Worm (Caenorhabditis elegans) whole organism, L1 larva: ENCODE measurements around the gene cogc-6.

Source experiments
- C34B4.2 ChIP-seq: sonication (generic microtip); optimal IDR thresholded peaks from 2 replicates; lab custom pipeline; 2017; ENCODE audit warnings: mild to moderate bottlenecking, missing genetic modification characterization, missing compliant biosample characterization
- blmp-1 ChIP-seq: fragments of 150-350 bp; optimal IDR thresholded peaks from 2 replicates; lab custom pipeline; 2014; ENCODE audit warnings: missing biosample characterization, missing genetic modification characterization
- ceh-82 ChIP-seq, 3 experiments: fragments of 150-350 bp in 1 of 3; sonication (generic microtip) in 2 of 3; optimal IDR thresholded peaks; 2 replicates each; lab custom pipeline; 2014 to 2017; ENCODE audit warnings: missing biosample characterization in 3 of 3, missing genetic modification characterization in 3 of 3
- ceh-88 ChIP-seq: fragments of 200-800 bp; sonication (Bioruptor generic); IDR thresholded peaks from 2 replicates; pipeline ENCODE4 v1.3.6; 2022; ENCODE audit warnings: missing genetic modification characterization, missing compliant biosample characterization
- ceh-90 ChIP-seq: sonication (generic microtip); optimal IDR thresholded peaks from 2 replicates; lab custom pipeline; 2016; ENCODE audit warnings: missing genetic modification characterization, missing compliant biosample characterization
- ces-1 ChIP-seq: fragments of 150-350 bp; optimal IDR thresholded peaks from 2 replicates; lab custom pipeline; 2014; ENCODE audit warnings: missing biosample characterization, missing genetic modification reagents, missing genetic modification characterization
- elt-3 ChIP-seq, 6 experiments: fragments of 150-350 bp in 1 of 6; sonication (generic microtip); optimal IDR thresholded peaks; 2 replicates each; lab custom pipeline; 2017 to 2018; ENCODE audit warnings: missing biosample characterization in 6 of 6, missing genetic modification characterization in 6 of 6, inconsistent platforms in 1 of 6
- ets-5 ChIP-seq: fragments of 200-800 bp; sonication (Bioruptor generic); IDR thresholded peaks from 2 replicates; pipeline ENCODE4 v1.3.6; 2022; ENCODE audit warnings: missing genetic modification characterization, missing compliant biosample characterization
- fkh-10 ChIP-seq: sonication (generic microtip); optimal IDR thresholded peaks from 2 replicates; lab custom pipeline; 2017; ENCODE audit warnings: missing biosample characterization, missing genetic modification reagents, missing genetic modification characterization
- fkh-4 ChIP-seq: sonication (generic microtip); optimal IDR thresholded peaks from 2 replicates; lab custom pipeline; 2016; ENCODE audit warnings: missing compliant biosample characterization, missing genetic modification characterization, borderline replicate concordance
- fkh-8 ChIP-seq: sonication (generic microtip); optimal IDR thresholded peaks from 2 replicates; lab custom pipeline; 2016; ENCODE audit warnings: mild to moderate bottlenecking, missing genetic modification characterization, missing compliant biosample characterization
- grh-1 ChIP-seq: fragments of 200-800 bp; sonication (Bioruptor generic); IDR thresholded peaks from 2 replicates; pipeline ENCODE4 v1.3.6; 2022; ENCODE audit warnings: missing genetic modification reagents, missing genetic modification characterization, missing compliant biosample characterization
- hlh-4 ChIP-seq: sonication (generic microtip); optimal IDR thresholded peaks from 2 replicates; lab custom pipeline; 2016; ENCODE audit warnings: mild to moderate bottlenecking, missing genetic modification characterization, missing compliant biosample characterization
- isw-1 ChIP-seq: fragments of 200-800 bp; sonication (Bioruptor generic); IDR thresholded peaks from 2 replicates; pipeline ENCODE4 v1.3.6; 2022; ENCODE audit warnings: missing genetic modification characterization, missing compliant biosample characterization
- lin-13 ChIP-seq: fragments of 150-350 bp; optimal IDR thresholded peaks from 2 replicates; lab custom pipeline; 2014; ENCODE audit warnings: missing biosample characterization, missing genetic modification reagents, missing genetic modification characterization
- lin-14 ChIP-seq: fragments of 200-800 bp; sonication (Bioruptor generic); optimal IDR thresholded peaks from 2 replicates; lab custom pipeline; 2018; ENCODE audit warnings: mild to moderate bottlenecking, missing genetic modification characterization, moderate library complexity, missing compliant biosample characterization
- lin-39 ChIP-seq: fragments of 150-350 bp; optimal IDR thresholded peaks from 2 replicates; lab custom pipeline; 2014; ENCODE audit warnings: missing biosample characterization, missing genetic modification reagents, missing genetic modification characterization
- mab-9 ChIP-seq: fragments of 200-800 bp; sonication (Bioruptor generic); IDR thresholded peaks from 2 replicates; pipeline ENCODE4 v1.3.6; 2022; ENCODE audit warnings: missing genetic modification reagents, missing genetic modification characterization, missing compliant biosample characterization
- mdl-1 ChIP-seq, 2 experiments: fragments of 150-350 bp; optimal IDR thresholded peaks; 2 replicates each; lab custom pipeline; 2014 to 2017; ENCODE audit warnings: missing biosample characterization in 2 of 2, missing genetic modification characterization in 2 of 2, inconsistent platforms in 1 of 2
- nhr-12 ChIP-seq: sonication (generic microtip); optimal IDR thresholded peaks from 2 replicates; lab custom pipeline; 2017; ENCODE audit warnings: missing biosample characterization, missing genetic modification characterization
- nhr-20 ChIP-seq: sonication (generic microtip); optimal IDR thresholded peaks from 2 replicates; lab custom pipeline; 2016; ENCODE audit warnings: mild to moderate bottlenecking, missing genetic modification characterization, missing compliant biosample characterization
- nhr-237 ChIP-seq: fragments of 150-350 bp; optimal IDR thresholded peaks from 2 replicates; lab custom pipeline; 2014; ENCODE audit warnings: missing biosample characterization, missing genetic modification characterization
- nhr-71 ChIP-seq: sonication (generic microtip); optimal IDR thresholded peaks from 2 replicates; lab custom pipeline; 2016; ENCODE audit warnings: mild to moderate bottlenecking, missing genetic modification characterization, moderate library complexity, missing compliant biosample characterization
- nhr-77 ChIP-seq: fragments of 150-350 bp; optimal IDR thresholded peaks from 2 replicates; lab custom pipeline; 2014; ENCODE audit warnings: missing biosample characterization, missing genetic modification characterization
- nhr-84 ChIP-seq: sonication (generic microtip); optimal IDR thresholded peaks from 2 replicates; lab custom pipeline; 2017; ENCODE audit warnings: missing biosample characterization, missing genetic modification characterization
- nhr-85 ChIP-seq: sonication (generic microtip); peaks from one replicate; lab custom pipeline; 2016; ENCODE audit warnings: missing genetic modification characterization, inconsistent platforms, missing compliant biosample characterization
- nhr-90 ChIP-seq: sonication (generic microtip); optimal IDR thresholded peaks from 2 replicates; lab custom pipeline; 2016; ENCODE audit warnings: mild to moderate bottlenecking, missing genetic modification characterization, missing compliant biosample characterization; ENCODE audit not compliant: poor library complexity
- pax-3 ChIP-seq: fragments of 200-800 bp; sonication (Bioruptor generic); optimal IDR thresholded peaks from 2 replicates; lab custom pipeline; 2018; ENCODE audit warnings: mild to moderate bottlenecking, missing genetic modification characterization, moderate library complexity, missing compliant biosample characterization
- pqm-1 ChIP-seq: sonication (generic microtip); optimal IDR thresholded peaks from 3 replicates; lab custom pipeline; 2017; ENCODE audit warnings: missing biosample characterization, missing genetic modification characterization
- skn-1 ChIP-seq: fragments of 150-350 bp; optimal IDR thresholded peaks from 2 replicates; lab custom pipeline; 2014; ENCODE audit warnings: missing biosample characterization, missing genetic modification characterization
- snpc-4 ChIP-seq: fragments of 150-350 bp; optimal IDR thresholded peaks from 2 replicates; lab custom pipeline; 2014; ENCODE audit warnings: missing biosample characterization, missing genetic modification characterization
- snu-23 ChIP-seq: sonication (generic microtip); optimal IDR thresholded peaks from 2 replicates; lab custom pipeline; 2016; ENCODE audit warnings: missing genetic modification characterization, missing compliant biosample characterization
- sox-4 ChIP-seq: sonication (generic microtip); optimal IDR thresholded peaks from 2 replicates; lab custom pipeline; 2016; ENCODE audit warnings: missing genetic modification characterization, missing compliant biosample characterization
- tbx-2 ChIP-seq: sonication (generic microtip); optimal IDR thresholded peaks from 2 replicates; lab custom pipeline; 2016; ENCODE audit warnings: missing genetic modification characterization, missing compliant biosample characterization
- xbp-1 ChIP-seq: sonication (generic microtip); optimal IDR thresholded peaks from 2 replicates; lab custom pipeline; 2016; ENCODE audit warnings: missing genetic modification characterization, missing compliant biosample characterization
- zip-4 ChIP-seq: fragments of 200-800 bp; sonication (Bioruptor generic); optimal IDR thresholded peaks from 2 replicates; lab custom pipeline; 2018; ENCODE audit warnings: mild to moderate bottlenecking, missing genetic modification characterization, moderate library complexity, missing compliant biosample characterization
- ztf-11 ChIP-seq, 2 experiments: sonication (generic microtip); optimal IDR thresholded peaks; 2 replicates each; lab custom pipeline; 2016 to 2017; ENCODE audit warnings: missing genetic modification characterization in 2 of 2, missing biosample characterization in 1 of 2, missing compliant biosample characterization in 1 of 2
- ztf-4 ChIP-seq: fragments of 150-350 bp; optimal IDR thresholded peaks from 2 replicates; lab custom pipeline; 2014; ENCODE audit warnings: missing biosample characterization, missing genetic modification characterization

The cogc-6 gene

DNA sequence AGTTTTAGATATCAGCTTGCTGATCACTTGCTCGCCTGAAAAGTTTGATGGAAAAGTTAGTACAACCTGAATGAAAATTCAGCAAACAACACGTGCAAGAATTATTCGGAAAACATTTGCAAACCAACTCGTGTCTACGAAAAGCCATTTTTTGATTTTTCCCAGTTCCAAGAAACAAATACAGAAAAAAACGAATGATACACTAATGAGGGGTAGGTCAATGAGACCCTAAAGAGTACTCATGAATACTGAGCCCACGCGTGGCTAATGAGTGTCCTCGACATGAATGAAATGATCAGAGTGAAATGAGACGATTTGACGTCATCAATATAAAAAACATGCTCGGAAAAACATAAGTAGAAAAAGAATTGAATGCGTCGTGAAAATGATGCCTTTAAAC lies 9.1 kb downstream of the cogc-6 start (continued):
- no peak for TF ChIP-seq ets-5 (GFP tag; lab: Robert Waterston, UW)
- TF ChIP-seq isw-1 (GFP tag; lab: Robert Waterston, UW) = no peak
- no peak for TF ChIP-seq C34B4.2 (tag; lab: Kevin White, UChicago)
- TF ChIP-seq pqm-1 = no peak
- TF ChIP-seq lin-14 (GFP tag; lab: Kevin White, UChicago) = peak; percentile 78
- no peak for TF ChIP-seq skn-1 (tag; lab: Kevin White, UChicago)
- no peak for TF ChIP-seq ceh-90 (tag; lab: Kevin White, UChicago)
- TF ChIP-seq hlh-4 = peak; percentile 62
- TF ChIP-seq pax-3 (tag; lab: Kevin White, UChicago) = peak; percentile 31
- TF ChIP-seq mab-9 (GFP tag; lab: Robert Waterston, UW) = no peak
- peak; percentile 90 for TF ChIP-seq sox-4 (tag; lab: Kevin White, UChicago)
- no peak for TF ChIP-seq blmp-1 (tag; lab: Kevin White, UChicago)
- TF ChIP-seq ztf-4 (tag; lab: Kevin White, UChicago) = peak; percentile 33
- no peak for TF ChIP-seq zip-4 (GFP tag; lab: Kevin White, UChicago)
- TF ChIP-seq snu-23 (GFP tag; lab: Kevin White, UChicago) = no peak
- no peak for TF ChIP-seq lin-13 (GFP tag; lab: Kevin White, UChicago)
- TF ChIP-seq nhr-77 (tag; lab: Kevin White, UChicago) = no peak
- TF ChIP-seq nhr-237 (tag; lab: Kevin White, UChicago) = no peak
- TF ChIP-seq nhr-85 (tag; lab: Kevin White, UChicago) = peak; percentile 47
- no peak for TF ChIP-seq ces-1 (GFP tag; lab: Kevin White, UChicago)
- TF ChIP-seq nhr-71 = peak; percentile 82
- peak; percentile 81 for TF ChIP-seq fkh-8 (tag; lab: Kevin White, UChicago)
- no peak for TF ChIP-seq ceh-88 (GFP tag; lab: Robert Waterston, UW)
- TF ChIP-seq tbx-2 = no peak
- no peak for TF ChIP-seq mdl-1 (tag; optimal IDR thresholded peaks at IDR 0.05; lab: Kevin White, UChicago)
- TF ChIP-seq ceh-82 (tag; optimal IDR thresholded peaks at IDR 0.05; lab: Kevin White, UChicago) = no peak
- TF ChIP-seq nhr-84 (tag; lab: Kevin White, UChicago) = no peak
- TF ChIP-seq lin-39 (tag; lab: Kevin White, UChicago) = no peak
- TF ChIP-seq ztf-11 (tag; optimal IDR thresholded peaks at IDR 0.05; lab: Kevin White, UChicago) = no peak
- TF ChIP-seq xbp-1 (tag; lab: Kevin White, UChicago) = peak; percentile 11
- TF ChIP-seq fkh-10 (GFP tag; lab: Kevin White, UChicago) = no peak
- no peak for TF ChIP-seq grh-1 (GFP tag; lab: Robert Waterston, UW)

DNA sequence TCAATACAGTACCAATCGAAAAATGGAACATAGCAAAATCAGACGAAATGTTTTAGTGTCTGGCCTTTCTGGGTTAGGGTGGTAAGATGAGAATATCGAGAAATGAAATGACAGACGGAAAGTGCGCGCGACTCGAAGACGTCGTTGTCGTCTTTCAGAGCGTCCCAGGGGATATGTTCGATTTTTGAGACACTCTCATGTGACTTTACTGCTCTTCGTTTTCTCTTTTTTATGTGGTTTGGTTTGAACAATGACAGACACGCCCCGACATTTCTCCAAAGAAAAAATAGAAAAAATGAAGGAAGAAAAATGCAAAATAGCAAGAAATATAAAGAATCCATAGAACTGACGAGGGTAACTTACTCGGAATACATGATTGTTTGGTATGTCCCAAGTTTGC lies 10.6 kb downstream of the cogc-6 start:
- TF ChIP-seq fkh-4 (tag; lab: Kevin White, UChicago) (no peak), lin-14 (GFP tag; lab: Kevin White, UChicago) (peak; percentile 42), nhr-90 (no peak), snpc-4 (no peak), nhr-12 (tag; lab: Kevin White, UChicago) (no peak)

DNA sequence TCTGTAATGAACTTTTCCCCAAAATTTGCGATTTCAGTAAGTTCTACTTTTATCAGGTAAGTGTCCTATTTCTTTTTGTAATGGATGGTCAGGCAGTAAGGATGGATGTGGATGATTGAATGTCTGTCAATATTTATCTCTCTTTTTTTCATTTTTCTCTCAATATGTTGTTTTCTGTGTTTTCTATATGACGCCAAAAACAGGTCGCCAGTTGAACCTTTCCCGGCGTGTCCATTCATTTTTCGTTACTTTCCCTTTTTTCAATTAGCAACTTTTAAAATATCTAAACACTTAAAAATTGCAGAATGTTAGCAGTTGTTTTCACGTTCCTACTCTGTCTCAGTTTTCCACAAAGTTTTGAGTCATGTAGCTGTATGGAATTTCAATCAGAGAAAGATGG lies 14.2 kb downstream of the cogc-6 start, which contains the start of gene timp-1:
TSS of gene timp-1 (plus strand) at position 305 of the 400 bp plus-strand sequence.
- TF ChIP-seq blmp-1 (tag; lab: Kevin White, UChicago) (peak; percentile 93), elt-3 (tag; optimal IDR thresholded peaks at IDR 0.05; lab: Kevin White, UChicago) (peak in 1 of 6 experiments; percentile 47), mab-9 (GFP tag; lab: Robert Waterston, UW) (no peak), xbp-1 (tag; lab: Kevin White, UChicago) (no peak), nhr-20 (tag; lab: Kevin White, UChicago) (no peak), hlh-4 (no peak)
